Worm (Caenorhabditis elegans): Measurements from ENCODE around the gene ZK675.4.

DNA sequence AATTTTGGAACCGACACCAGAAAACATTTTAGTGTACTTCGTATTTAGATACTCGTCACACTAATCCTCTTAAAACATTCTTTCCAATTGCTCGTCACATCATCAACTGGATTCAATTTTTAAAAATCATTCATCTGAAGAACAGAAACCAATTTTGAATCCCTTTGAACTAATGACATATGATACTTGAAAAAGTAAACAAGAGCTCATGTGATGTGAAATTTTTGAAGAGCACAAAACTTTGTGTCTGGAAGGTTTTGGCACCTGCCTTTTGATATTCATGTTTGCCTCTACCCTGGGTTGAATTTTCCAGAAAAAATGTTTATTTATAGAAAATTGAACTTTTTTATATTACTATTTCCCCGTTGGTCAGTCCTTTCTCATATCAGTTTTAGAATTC, 22.4 kb upstream of the ZK675.4 start:
- TF ChIP-seq sea-2 (GFP tag; optimal IDR thresholded peaks at IDR 0.05), result no peak
- TF ChIP-seq nhr-12 (tag; optimal IDR thresholded peaks at IDR 0.05), result no peak
- TF ChIP-seq nhr-237 (tag; optimal IDR thresholded peaks at IDR 0.05), result no peak
- no peak for TF ChIP-seq nhr-28 (tag; optimal IDR thresholded peaks at IDR 0.05)
- no peak for TF ChIP-seq ztf-4 (tag; optimal IDR thresholded peaks at IDR 0.05)
- no peak for TF ChIP-seq skn-1 (tag; optimal IDR thresholded peaks at IDR 0.05)
- TF ChIP-seq mdl-1 (tag; optimal IDR thresholded peaks at IDR 0.05), result no peak
- TF ChIP-seq ceh-82 (tag; optimal IDR thresholded peaks at IDR 0.05), result no peak
